Fruit fly (Drosophila melanogaster) whole organism, embryonic: ENCODE results near the gene sbr.

Experiments
- Adf1 ChIP-seq: fragments of 200-800 bp; sonication (Bioruptor generic); IDR thresholded peaks from 2 replicates; pipeline ENCODE4 v1.3.6; 2022; ENCODE audit warnings: missing biosample characterization, missing genetic modification characterization
- Bteb2 ChIP-seq: fragments of 200-800 bp; sonication (Bioruptor generic); optimal IDR thresholded peaks from 2 replicates; lab custom pipeline; 2016; ENCODE audit warnings: missing biosample characterization, missing genetic modification characterization
- CG10321 ChIP-seq: fragments of 200-800 bp; sonication (Bioruptor generic); IDR thresholded peaks from 2 replicates; pipeline ENCODE4 v1.3.6; 2022; ENCODE audit warnings: missing biosample characterization, missing genetic modification characterization
- CG10543 ChIP-seq: fragments of 200-800 bp; sonication (Bioruptor generic); optimal IDR thresholded peaks from 3 replicates; lab custom pipeline; 2017; ENCODE audit warnings: missing biosample characterization, mild to moderate bottlenecking, missing genetic modification characterization, moderate library complexity
- CG12659 ChIP-seq: fragments of 200-800 bp; sonication (Bioruptor generic); optimal IDR thresholded peaks from 3 replicates; lab custom pipeline; 2017; ENCODE audit warnings: mild to moderate bottlenecking, missing biosample characterization, missing genetic modification reagents, missing genetic modification characterization
- CG12769 ChIP-seq: fragments of 200-800 bp; sonication (Bioruptor generic); optimal IDR thresholded peaks from 2 replicates; lab custom pipeline; 2019; ENCODE audit warnings: missing biosample characterization, mild to moderate bottlenecking, missing genetic modification characterization, moderate library complexity
- CG13624 ChIP-seq: fragments of 200-800 bp; sonication (Bioruptor generic); optimal IDR thresholded peaks from 2 replicates; lab custom pipeline; 2016; ENCODE audit warnings: missing biosample characterization, missing genetic modification characterization
- CG14710 ChIP-seq: fragments of 200-800 bp; sonication (Bioruptor generic); optimal IDR thresholded peaks from 3 replicates; lab custom pipeline; 2019; ENCODE audit warnings: missing biosample characterization, mild to moderate bottlenecking, missing genetic modification characterization, moderate library complexity
- CG15479 ChIP-seq: fragments of 200-800 bp; sonication (Bioruptor generic); optimal IDR thresholded peaks from 3 replicates; lab custom pipeline; 2019; ENCODE audit warnings: missing biosample characterization, mild to moderate bottlenecking, missing genetic modification characterization, moderate library complexity
- CG15514 ChIP-seq: fragments of 200-800 bp; sonication (Bioruptor generic); optimal IDR thresholded peaks from 3 replicates; lab custom pipeline; 2017; ENCODE audit warnings: missing biosample characterization, missing genetic modification characterization, mild to moderate bottlenecking, moderate library complexity, missing genetic modification reagents
- CG17802 ChIP-seq: fragments of 200-800 bp; sonication (Bioruptor generic); optimal IDR thresholded peaks from 2 replicates; lab custom pipeline; 2018; ENCODE audit warnings: missing biosample characterization, mild to moderate bottlenecking, missing genetic modification characterization, moderate library complexity
- CG3163 ChIP-seq: fragments of 200-800 bp; sonication (Bioruptor generic); optimal IDR thresholded peaks from 3 replicates; lab custom pipeline; 2016; ENCODE audit warnings: missing biosample characterization, missing genetic modification characterization
- CG4360 ChIP-seq: fragments of 200-800 bp; sonication (Bioruptor generic); IDR thresholded peaks from 2 replicates; pipeline ENCODE4 v1.3.6; 2022; ENCODE audit warnings: missing biosample characterization, missing genetic modification characterization
- CG6813 ChIP-seq: fragments of 200-800 bp; sonication (Bioruptor generic); optimal IDR thresholded peaks from 2 replicates; lab custom pipeline; 2017; ENCODE audit warnings: missing biosample characterization, missing genetic modification characterization, mild to moderate bottlenecking, moderate library complexity, missing genetic modification reagents
- CG7745 ChIP-seq: fragments of 200-800 bp; sonication (Bioruptor generic); optimal IDR thresholded peaks from 2 replicates; lab custom pipeline; 2018; ENCODE audit warnings: missing biosample characterization, mild to moderate bottlenecking, missing genetic modification characterization, moderate library complexity
- CG8924 ChIP-seq: fragments of 200-800 bp; optimal IDR thresholded peaks from 3 replicates; lab custom pipeline; 2019; ENCODE audit warnings: missing biosample characterization, mild to moderate bottlenecking, missing genetic modification characterization, moderate library complexity
- ERR ChIP-seq: fragments of 200-800 bp; sonication (Bioruptor generic); optimal IDR thresholded peaks from 2 replicates; lab custom pipeline; 2016; ENCODE audit warnings: missing biosample characterization, missing genetic modification characterization
- Fer1 ChIP-seq: fragments of 200-800 bp; sonication (Bioruptor generic); optimal IDR thresholded peaks from 2 replicates; lab custom pipeline; 2017; ENCODE audit warnings: missing biosample characterization, mild to moderate bottlenecking, missing genetic modification characterization
- HHEX ChIP-seq: fragments of 200-800 bp; sonication (Bioruptor generic); optimal IDR thresholded peaks from 3 replicates; lab custom pipeline; 2017; ENCODE audit warnings: missing biosample characterization, mild to moderate bottlenecking, missing genetic modification characterization, missing genetic modification reagents
- HLH3B ChIP-seq: fragments of 200-800 bp; sonication (Bioruptor generic); IDR thresholded peaks from 2 replicates; pipeline ENCODE4 v1.3.6; 2022; ENCODE audit warnings: missing biosample characterization, missing genetic modification characterization
- Hey ChIP-seq: fragments of 200-800 bp; sonication (Bioruptor generic); optimal IDR thresholded peaks from 3 replicates; lab custom pipeline; 2018; ENCODE audit warnings: missing biosample characterization, mild to moderate bottlenecking, missing genetic modification characterization
- HmgZ ChIP-seq: fragments of 200-800 bp; sonication (Bioruptor generic); optimal IDR thresholded peaks from 2 replicates; lab custom pipeline; 2018; ENCODE audit warnings: missing biosample characterization, mild to moderate bottlenecking, missing genetic modification characterization
- Max ChIP-seq: fragments of 200-800 bp; sonication (Bioruptor generic); optimal IDR thresholded peaks from 2 replicates; lab custom pipeline; 2016; ENCODE audit warnings: missing biosample characterization, mild to moderate bottlenecking, missing genetic modification characterization
- Meics ChIP-seq: fragments of 200-800 bp; sonication (Bioruptor generic); optimal IDR thresholded peaks from 2 replicates; lab custom pipeline; 2017; ENCODE audit warnings: missing biosample characterization, mild to moderate bottlenecking, missing genetic modification characterization
- Nf-YC ChIP-seq: fragments of 200-800 bp; optimal IDR thresholded peaks from 3 replicates; lab custom pipeline; 2019; ENCODE audit warnings: missing biosample characterization, mild to moderate bottlenecking, missing genetic modification characterization, moderate library complexity
- Opbp ChIP-seq: fragments of 200-800 bp; sonication (Bioruptor generic); IDR thresholded peaks from 3 replicates; pipeline ENCODE4 v1.3.6; 2022; ENCODE audit warnings: missing biosample characterization, missing genetic modification characterization; ENCODE audit not compliant: partially characterized antibody
- Rfx ChIP-seq: fragments of 200-800 bp; sonication (Bioruptor generic); IDR thresholded peaks from 2 replicates; pipeline ENCODE4 v1.3.6; 2022; ENCODE audit warnings: missing biosample characterization, missing genetic modification characterization
- Trl ChIP-seq, 3 experiments: fragments of >200 bp in 2 of 3; fragments of 200-800 bp in 1 of 3; sonication (Bioruptor generic) in 1 of 3; optimal IDR thresholded peaks; 2 replicates in 1 of 3; 3 replicates in 2 of 3; lab custom pipeline; 2016 to 2017; ENCODE audit warnings: missing biosample characterization in 1 of 3, missing genetic modification characterization in 1 of 3
- YL-1 ChIP-seq: fragments of 200-800 bp; sonication (Bioruptor generic); optimal IDR thresholded peaks from 3 replicates; lab custom pipeline; 2017; ENCODE audit warnings: missing biosample characterization, mild to moderate bottlenecking, missing genetic modification characterization
- abd-A ChIP-seq: fragments of 200-800 bp; sonication (Bioruptor generic); optimal IDR thresholded peaks from 3 replicates; lab custom pipeline; 2019; ENCODE audit warnings: missing biosample characterization, mild to moderate bottlenecking, missing genetic modification characterization, moderate library complexity
- cg ChIP-seq: fragments of 200-800 bp; sonication (Bioruptor generic); optimal IDR thresholded peaks from 3 replicates; lab custom pipeline; 2019; ENCODE audit warnings: missing biosample characterization, mild to moderate bottlenecking, missing genetic modification characterization, moderate library complexity
- chinmo ChIP-seq: fragments of 200-800 bp; sonication (Bioruptor generic); IDR thresholded peaks from 4 replicates; pipeline ENCODE4 v1.3.6; 2022; ENCODE audit warnings: missing biosample characterization, missing genetic modification characterization; ENCODE audit not compliant: partially characterized antibody
- corto ChIP-seq: fragments of 200-800 bp; sonication (Bioruptor generic); optimal IDR thresholded peaks from 2 replicates; lab custom pipeline; 2016; ENCODE audit warnings: missing biosample characterization, mild to moderate bottlenecking, missing genetic modification characterization, moderate library complexity
- crp ChIP-seq, 2 experiments: fragments of 200-800 bp; sonication (Bioruptor generic); optimal IDR thresholded peaks; 2 replicates in 1 of 2; 3 replicates in 1 of 2; lab custom pipeline; 2017; ENCODE audit warnings: missing biosample characterization in 2 of 2, missing genetic modification characterization in 2 of 2, mild to moderate bottlenecking in 1 of 2, moderate library complexity in 1 of 2
- cwo ChIP-seq: fragments of 200-800 bp; sonication (Bioruptor generic); optimal IDR thresholded peaks from 3 replicates; lab custom pipeline; 2017; ENCODE audit warnings: missing biosample characterization, missing genetic modification characterization, mild to moderate bottlenecking, moderate library complexity, missing genetic modification reagents
- dm ChIP-seq: fragments of 200-800 bp; sonication (Bioruptor generic); optimal IDR thresholded peaks from 3 replicates; lab custom pipeline; 2016; ENCODE audit warnings: missing biosample characterization, missing genetic modification characterization
- fd64A ChIP-seq: fragments of 200-800 bp; sonication (Bioruptor generic); optimal IDR thresholded peaks from 3 replicates; lab custom pipeline; 2018; ENCODE audit warnings: missing biosample characterization, mild to moderate bottlenecking, missing genetic modification characterization
- insv ChIP-seq, 2 experiments: fragments of 200-800 bp; sonication (Bioruptor generic); optimal IDR thresholded peaks; 3 replicates each; lab custom pipeline; 2016 to 2018; ENCODE audit warnings: missing biosample characterization in 2 of 2, missing genetic modification characterization in 2 of 2
- klu ChIP-seq: fragments of 200-800 bp; sonication (Bioruptor generic); IDR thresholded peaks from 2 replicates; pipeline ENCODE4 v1.3.6; 2022; ENCODE audit warnings: missing biosample characterization, missing genetic modification characterization
- nom ChIP-seq: fragments of 200-800 bp; sonication (Bioruptor generic); optimal IDR thresholded peaks from 2 replicates; lab custom pipeline; 2017; ENCODE audit warnings: missing biosample characterization, missing genetic modification characterization, mild to moderate bottlenecking, moderate library complexity, missing genetic modification reagents
- pros ChIP-seq: fragments of 200-800 bp; sonication (Bioruptor generic); optimal IDR thresholded peaks from 3 replicates; lab custom pipeline; 2019; ENCODE audit warnings: missing biosample characterization, mild to moderate bottlenecking, missing genetic modification characterization, moderate library complexity
- psq ChIP-seq: fragments of 200-800 bp; sonication (Bioruptor generic); optimal IDR thresholded peaks from 2 replicates; lab custom pipeline; 2017; ENCODE audit warnings: missing biosample characterization, missing genetic modification characterization
- row ChIP-seq: fragments of 200-800 bp; sonication (Bioruptor generic); IDR thresholded peaks from 3 replicates; pipeline ENCODE4 v1.3.6; 2022; ENCODE audit warnings: missing biosample characterization, missing genetic modification characterization
- scrt ChIP-seq: fragments of 200-800 bp; sonication (Bioruptor generic); optimal IDR thresholded peaks from 2 replicates; lab custom pipeline; 2018; ENCODE audit warnings: missing biosample characterization, mild to moderate bottlenecking, missing genetic modification characterization, moderate library complexity
- sens ChIP-seq: fragments of 200-800 bp; sonication (Bioruptor generic); peaks from one replicate; lab custom pipeline; 2016; ENCODE audit warnings: missing biosample characterization, missing genetic modification characterization
- stwl ChIP-seq: fragments of 200-800 bp; sonication (Bioruptor generic); optimal IDR thresholded peaks from 3 replicates; lab custom pipeline; 2018; ENCODE audit warnings: missing biosample characterization, mild to moderate bottlenecking, missing genetic modification characterization, moderate library complexity
- twi ChIP-seq: fragments of 200-800 bp; optimal IDR thresholded peaks from 2 replicates; lab custom pipeline; 2019; ENCODE audit warnings: missing biosample characterization, mild to moderate bottlenecking, missing genetic modification characterization, moderate library complexity
- vvl ChIP-seq: fragments of 200-800 bp; sonication (Bioruptor generic); IDR thresholded peaks from 2 replicates; pipeline ENCODE4 v1.3.6; 2022; ENCODE audit warnings: missing biosample characterization, missing genetic modification characterization

sbr gene

DNA sequence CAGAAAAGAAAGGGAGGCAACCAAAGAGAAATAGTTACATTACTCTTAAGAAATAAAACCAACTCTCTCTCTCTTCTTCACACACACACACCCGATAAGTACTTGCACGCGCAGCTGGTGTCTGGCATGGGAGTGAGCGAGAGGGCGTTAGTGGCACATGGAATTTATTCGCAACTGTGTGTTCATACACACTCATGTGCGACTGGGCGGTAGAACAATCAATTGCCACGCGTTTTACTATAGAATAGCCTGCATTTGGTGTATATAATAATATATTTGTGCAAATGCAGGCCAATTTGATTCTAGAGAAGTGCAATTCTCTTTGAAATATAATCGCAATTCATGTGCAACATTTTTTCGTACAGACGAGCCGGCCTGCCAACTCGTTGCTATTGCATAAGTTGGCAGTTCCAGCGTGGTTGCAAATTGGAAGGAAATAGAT lies 61.0 kb downstream of the sbr start:
- no peak for TF ChIP-seq Bteb2 (GFP tag; lab: Kevin White, UChicago)
- TF ChIP-seq crp (GFP tag; optimal IDR thresholded peaks at IDR 0.05; lab: Kevin White, UChicago), result peak in 1 of 2 experiments; percentile 14
- peak; percentile 79; the same call in 2 of the 4 replicates for TF ChIP-seq chinmo (GFP tag; lab: Robert Waterston, UW)
- TF ChIP-seq vvl (GFP tag; lab: Robert Waterston, UW), result 0 out of 2 replicates have a peak, but pooled peaks have one; percentile 15
- TF ChIP-seq stwl, result peak; percentile 31
- peak; percentile 71 for TF ChIP-seq dm (GFP tag; lab: Kevin White, UChicago)
- 0 out of 2 replicates have a peak, but pooled peaks have one; percentile 27 for TF ChIP-seq Rfx (GFP tag; lab: Robert Waterston, UW)
- TF ChIP-seq CG7745 (tag; lab: Kevin White, UChicago), result no peak
- TF ChIP-seq Trl (optimal IDR thresholded peaks at IDR 0.05; lab: Kevin White, UChicago), result peak; percentile 64 to 77
- no peak for TF ChIP-seq Trl (GFP tag; optimal IDR thresholded peaks at IDR 0.05; lab: Kevin White, UChicago)
- 0 out of 3 replicates have a peak, but pooled peaks have one; percentile 41 for TF ChIP-seq Opbp
- peak; percentile 24 for TF ChIP-seq CG8924 (tag; lab: Kevin White, UChicago)
- peak; percentile 8 for TF ChIP-seq CG6813 (GFP tag; lab: Kevin White, UChicago)
- no peak for TF ChIP-seq CG4360
- TF ChIP-seq corto, result no peak
- TF ChIP-seq Fer1, result peak; percentile 55
- TF ChIP-seq cg (GFP tag; lab: Kevin White, UChicago), result peak; percentile 87
- no peak for TF ChIP-seq CG14710 (tag; lab: Kevin White, UChicago)
- peak; percentile 53 for TF ChIP-seq twi (tag; lab: Kevin White, UChicago)
- TF ChIP-seq CG15514 (GFP tag; lab: Kevin White, UChicago), result peak; percentile 38
- TF ChIP-seq row, result 0 out of 3 replicates have a peak, but pooled peaks have one; percentile 32
- peak; percentile 11 for TF ChIP-seq CG12769 (tag; lab: Kevin White, UChicago)
- peak; percentile 64 for TF ChIP-seq sens (GFP tag; lab: Kevin White, UChicago)
- TF ChIP-seq Meics (GFP tag; lab: Kevin White, UChicago), result no peak
- TF ChIP-seq CG10543 (GFP tag; lab: Kevin White, UChicago), result peak; percentile 6
- peak; percentile 76 for TF ChIP-seq Max (GFP tag; lab: Kevin White, UChicago)
- TF ChIP-seq CG13624 (GFP tag; lab: Kevin White, UChicago), result peak; percentile 7
- peak; percentile 13 for TF ChIP-seq scrt
- no peak for TF ChIP-seq CG10321 (GFP tag; lab: Robert Waterston, UW)
- peak; percentile 100 for TF ChIP-seq CG15479 (GFP tag; lab: Kevin White, UChicago)
- TF ChIP-seq HHEX (GFP tag; lab: Kevin White, UChicago), result peak; percentile 27
- TF ChIP-seq abd-A (tag; lab: Kevin White, UChicago), result peak; percentile 50
- TF ChIP-seq ERR (GFP tag; lab: Kevin White, UChicago), result no peak
- peak; percentile 8 for TF ChIP-seq psq (GFP tag; lab: Kevin White, UChicago)
- no peak for TF ChIP-seq klu
- TF ChIP-seq cwo (GFP tag; lab: Kevin White, UChicago), result peak; percentile 55
- TF ChIP-seq HmgZ (tag; lab: Kevin White, UChicago), result peak; percentile 22
- peak; percentile 52 for TF ChIP-seq Hey (tag; lab: Kevin White, UChicago)
- TF ChIP-seq HLH3B (GFP tag; lab: Robert Waterston, UW), result no peak
- TF ChIP-seq CG3163 (GFP tag; lab: Kevin White, UChicago), result peak; percentile 94
- TF ChIP-seq pros (GFP tag; lab: Kevin White, UChicago), result peak; percentile 82
- TF ChIP-seq fd64A (GFP tag; lab: Kevin White, UChicago), result no peak
- peak; percentile 25 for TF ChIP-seq YL-1 (GFP tag; lab: Kevin White, UChicago)
- peak in 1 of 2 experiments; percentile 50 for TF ChIP-seq insv (GFP tag; optimal IDR thresholded peaks at IDR 0.05; lab: Kevin White, UChicago)
- peak; percentile 30 for TF ChIP-seq nom
- TF ChIP-seq Nf-YC (tag; lab: Kevin White, UChicago), result peak; percentile 55
- no peak for TF ChIP-seq CG17802 (tag; lab: Kevin White, UChicago)
- TF ChIP-seq Adf1 (GFP tag; lab: Robert Waterston, UW), result peak; percentile 31; the same call in 1 of the 2 replicates
- peak; percentile 5 for TF ChIP-seq CG12659
